Worm (Caenorhabditis elegans) whole organism, early embryonic: ENCODE data around the gene ugt-19.

Source experiments
- F13C5.2 ChIP-seq: sonication (generic microtip); optimal IDR thresholded peaks from 2 replicates; lab custom pipeline; 2017; ENCODE audit warnings: mild to moderate bottlenecking, missing genetic modification characterization, inconsistent platforms, missing compliant biosample characterization
- aly-1 ChIP-seq: sonication (generic microtip); optimal IDR thresholded peaks from 2 replicates; lab custom pipeline; 2016; ENCODE audit warnings: missing genetic modification characterization, missing compliant biosample characterization
- ama-1 ChIP-seq: fragments of 150-350 bp; optimal IDR thresholded peaks from 2 replicates; lab custom pipeline; 2014
- ceh-13 ChIP-seq: fragments of 200-800 bp; sonication (Bioruptor generic); optimal IDR thresholded peaks from 2 replicates; lab custom pipeline; 2018; ENCODE audit warnings: mild to moderate bottlenecking, missing genetic modification characterization, missing compliant biosample characterization
- ceh-36 ChIP-seq: sonication (generic microtip); optimal IDR thresholded peaks from 2 replicates; lab custom pipeline; 2016; ENCODE audit warnings: missing genetic modification characterization, inconsistent platforms, missing compliant biosample characterization
- ets-7 ChIP-seq: sonication (generic microtip); optimal IDR thresholded peaks from 2 replicates; lab custom pipeline; 2016; ENCODE audit warnings: missing genotype, missing genetic modification characterization, missing compliant biosample characterization
- flt-1 ChIP-seq: fragments of 200-800 bp; sonication (Bioruptor generic); IDR thresholded peaks from 2 replicates; pipeline ENCODE4 v1.3.6; 2022; ENCODE audit warnings: missing genetic modification characterization, missing compliant biosample characterization
- hmg-4 ChIP-seq: fragments of 200-800 bp; sonication (Bioruptor generic); optimal IDR thresholded peaks from 2 replicates; lab custom pipeline; 2018; ENCODE audit warnings: mild to moderate bottlenecking, missing genetic modification characterization, missing compliant biosample characterization
- hnd-1 ChIP-seq: sonication (generic microtip); optimal IDR thresholded peaks from 2 replicates; lab custom pipeline; 2016; ENCODE audit warnings: missing genetic modification characterization, missing compliant biosample characterization
- tbx-37 ChIP-seq: fragments of 200-800 bp; sonication (Bioruptor generic); conservative IDR thresholded peaks from 2 replicates; pipeline ENCODE4 v1.3.6; 2022; ENCODE audit warnings: missing genetic modification reagents, missing genetic modification characterization, missing compliant biosample characterization
- tra-4 ChIP-seq: sonication (generic microtip); optimal IDR thresholded peaks from 2 replicates; lab custom pipeline; 2017; ENCODE audit warnings: missing genetic modification characterization, missing compliant biosample characterization

DNA sequence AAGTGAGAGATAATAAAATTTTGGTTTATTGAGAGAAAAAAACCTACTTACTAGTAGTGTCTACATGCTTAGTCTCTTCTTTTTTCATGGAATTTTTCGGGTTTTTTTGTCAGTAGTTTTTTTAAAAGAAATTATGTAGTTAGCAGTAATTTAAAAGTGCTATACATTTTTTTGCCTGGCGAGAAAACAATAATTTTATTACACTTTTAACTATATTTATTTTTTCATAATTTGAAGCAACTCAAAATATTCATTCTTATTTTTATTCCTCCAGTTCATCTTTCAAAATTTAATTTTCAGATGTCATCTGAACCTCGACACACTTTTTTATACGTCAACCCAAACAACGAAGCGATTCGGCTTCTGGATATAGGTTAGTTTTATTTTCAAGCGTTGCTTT is 39.1 kb downstream of the ugt-19 start, which contains the start of gene kcc-2:
- TF ChIP-seq aly-1 (tag; lab: Kevin White, UChicago) (no peak), flt-1 (GFP tag; lab: Robert Waterston, UW) (no peak), hmg-4 (GFP tag; lab: Kevin White, UChicago) (no peak), F13C5.2 (tag; lab: Kevin White, UChicago) (no peak), ama-1 (no peak), tbx-37 (GFP tag; lab: Robert Waterston, UW) (no peak), ets-7 (tag; lab: Kevin White, UChicago) (no peak), hnd-1 (tag; lab: Kevin White, UChicago) (no peak), tra-4 (no peak), ceh-13 (GFP tag; lab: Kevin White, UChicago) (no peak), ceh-36 (tag; lab: Kevin White, UChicago) (no peak)
